Fruit fly (Drosophila melanogaster) whole organism, embryonic: Measurements from ENCODE around the gene Syx18.

Source experiments
- Aef1 ChIP-seq: fragments of 200-800 bp; sonication (Bioruptor generic); IDR thresholded peaks from 3 replicates; pipeline ENCODE4 v1.3.6; 2022; ENCODE audit warnings: missing biosample characterization, missing genetic modification characterization
- Atf-2 ChIP-seq: fragments of 200-800 bp; sonication (Bioruptor generic); optimal IDR thresholded peaks from 2 replicates; lab custom pipeline; 2016; ENCODE audit warnings: missing biosample characterization, missing genetic modification characterization
- B-H1 ChIP-seq: fragments of 200-800 bp; sonication (Bioruptor generic); IDR thresholded peaks from 3 replicates; pipeline ENCODE4 v1.3.6; 2022; ENCODE audit warnings: missing biosample characterization, missing genetic modification characterization
- BEAF-32 ChIP-seq: fragments of 200-800 bp; sonication (Bioruptor generic); optimal IDR thresholded peaks from 3 replicates; lab custom pipeline; 2017; ENCODE audit warnings: missing biosample characterization, missing genetic modification characterization, mild to moderate bottlenecking, moderate library complexity, missing genetic modification reagents
- CG1024 ChIP-seq: fragments of 200-800 bp; sonication (Bioruptor generic); IDR thresholded peaks from 2 replicates; pipeline ENCODE4 v1.3.6; 2022; ENCODE audit warnings: missing biosample characterization, missing genetic modification characterization
- CG11398 ChIP-seq: fragments of 200-800 bp; sonication (Bioruptor generic); optimal IDR thresholded peaks from 2 replicates; lab custom pipeline; 2016; ENCODE audit warnings: missing biosample characterization, missing genetic modification characterization
- CG11504 ChIP-seq: fragments of 200-800 bp; sonication (Bioruptor generic); optimal IDR thresholded peaks from 3 replicates; lab custom pipeline; 2019; ENCODE audit warnings: missing biosample characterization, mild to moderate bottlenecking, missing genetic modification characterization, moderate library complexity
- CG12104 ChIP-seq: fragments of 200-800 bp; sonication (Bioruptor generic); optimal IDR thresholded peaks from 3 replicates; lab custom pipeline; 2016; ENCODE audit warnings: missing biosample characterization, missing genetic modification characterization
- CG12299 ChIP-seq: fragments of 200-800 bp; sonication (Bioruptor generic); optimal IDR thresholded peaks from 2 replicates; lab custom pipeline; 2018; ENCODE audit warnings: missing biosample characterization, mild to moderate bottlenecking, missing genetic modification characterization
- CG1233 ChIP-seq: fragments of 200-800 bp; sonication (Bioruptor generic); optimal IDR thresholded peaks from 4 replicates; lab custom pipeline; 2018; ENCODE audit warnings: missing biosample characterization, mild to moderate bottlenecking, missing genetic modification characterization
- CG14441 ChIP-seq: fragments of 200-800 bp; sonication (Bioruptor generic); IDR thresholded peaks from 2 replicates; pipeline ENCODE4 v1.3.6; 2022; ENCODE audit warnings: missing biosample characterization, missing genetic modification characterization
- CG14860 ChIP-seq: fragments of 200-800 bp; sonication (Bioruptor generic); IDR thresholded peaks from 3 replicates; pipeline ENCODE4 v1.3.6; 2022; ENCODE audit warnings: missing biosample characterization, missing genetic modification characterization; ENCODE audit not compliant: partially characterized antibody
- CG1529 ChIP-seq: fragments of 200-800 bp; sonication (Bioruptor generic); optimal IDR thresholded peaks from 3 replicates; lab custom pipeline; 2018; ENCODE audit warnings: missing biosample characterization, missing genetic modification characterization
- CG15514 ChIP-seq: fragments of 200-800 bp; sonication (Bioruptor generic); optimal IDR thresholded peaks from 3 replicates; lab custom pipeline; 2017; ENCODE audit warnings: missing biosample characterization, missing genetic modification characterization, mild to moderate bottlenecking, moderate library complexity, missing genetic modification reagents
- CG2199 ChIP-seq: fragments of 200-800 bp; sonication (Bioruptor generic); IDR thresholded peaks from 3 replicates; pipeline ENCODE4 v1.3.6; 2022; ENCODE audit warnings: missing biosample characterization, missing genetic modification characterization
- CG2202 ChIP-seq: fragments of 200-800 bp; sonication (Bioruptor generic); optimal IDR thresholded peaks from 2 replicates; lab custom pipeline; 2018; ENCODE audit warnings: missing biosample characterization, mild to moderate bottlenecking, missing genetic modification characterization
- CG3726 ChIP-seq: fragments of 200-800 bp; sonication (Bioruptor generic); IDR thresholded peaks from 3 replicates; pipeline ENCODE4, ENCODE4 v1.3.6; 2022; ENCODE audit warnings: missing biosample characterization, missing genetic modification characterization
- CG6654 ChIP-seq: fragments of 200-800 bp; sonication (Bioruptor generic); optimal IDR thresholded peaks from 2 replicates; lab custom pipeline; 2017; ENCODE audit warnings: missing biosample characterization, mild to moderate bottlenecking, missing genetic modification characterization
- CG8290 ChIP-seq, 3 experiments: fragments of 200-800 bp; sonication (Bioruptor generic); optimal IDR thresholded peaks; 2 replicates each; lab custom pipeline; 2016 to 2019; ENCODE audit warnings: missing biosample characterization in 3 of 3, missing genetic modification characterization in 3 of 3, mild to moderate bottlenecking in 2 of 3, moderate library complexity in 1 of 3
- CG9876 ChIP-seq: fragments of 200-800 bp; sonication (Bioruptor generic); optimal IDR thresholded peaks from 2 replicates; lab custom pipeline; 2016; ENCODE audit warnings: missing biosample characterization, missing genetic modification characterization
- Camta ChIP-seq: fragments of 200-800 bp; sonication (Bioruptor generic); optimal IDR thresholded peaks from 2 replicates; lab custom pipeline; 2016; ENCODE audit warnings: missing biosample characterization, missing genetic modification characterization
- Deaf1 ChIP-seq: fragments of 200-800 bp; optimal IDR thresholded peaks from 3 replicates; lab custom pipeline; 2019; ENCODE audit warnings: missing biosample characterization, mild to moderate bottlenecking, missing genetic modification characterization, moderate library complexity
- E2f2 ChIP-seq: fragments of 200-800 bp; sonication (Bioruptor generic); IDR thresholded peaks from 2 replicates; pipeline ENCODE4 v1.3.6; 2022; ENCODE audit warnings: missing biosample characterization, missing genetic modification characterization
- Elba2 ChIP-seq: fragments of 200-800 bp; sonication (Bioruptor generic); optimal IDR thresholded peaks from 3 replicates; lab custom pipeline; 2016; ENCODE audit warnings: missing biosample characterization, missing genetic modification characterization
- Ets97D ChIP-seq: fragments of 200-800 bp; sonication (Bioruptor generic); optimal IDR thresholded peaks from 3 replicates; lab custom pipeline; 2016; ENCODE audit warnings: missing biosample characterization, missing genetic modification characterization
- Gsc ChIP-seq: fragments of 200-800 bp; sonication (Bioruptor generic); IDR thresholded peaks from 2 replicates; pipeline ENCODE4 v1.3.6; 2022; ENCODE audit warnings: missing biosample characterization, missing genetic modification characterization
- HLH3B ChIP-seq: fragments of 200-800 bp; sonication (Bioruptor generic); IDR thresholded peaks from 2 replicates; pipeline ENCODE4 v1.3.6; 2022; ENCODE audit warnings: missing biosample characterization, missing genetic modification characterization
- HmgD ChIP-seq: fragments of 200-800 bp; sonication (Bioruptor generic); optimal IDR thresholded peaks from 3 replicates; lab custom pipeline; 2016; ENCODE audit warnings: missing biosample characterization, missing genetic modification characterization
- Hsf ChIP-seq: fragments of 200-800 bp; sonication (Bioruptor generic); optimal IDR thresholded peaks from 3 replicates; lab custom pipeline; 2016; ENCODE audit warnings: missing biosample characterization, missing genetic modification characterization
- NC2α ChIP-seq: fragments of 200-800 bp; sonication (Bioruptor generic); optimal IDR thresholded peaks from 2 replicates; lab custom pipeline; 2016; ENCODE audit warnings: missing biosample characterization, missing genetic modification characterization
- NfI ChIP-seq: fragments of 200-800 bp; sonication (Bioruptor generic); optimal IDR thresholded peaks from 3 replicates; lab custom pipeline; 2018; ENCODE audit warnings: missing biosample characterization, mild to moderate bottlenecking, missing genetic modification characterization, moderate library complexity
- Oaz ChIP-seq: fragments of 200-800 bp; sonication (Bioruptor generic); IDR thresholded peaks from 2 replicates; pipeline ENCODE4 v1.3.6; 2022; ENCODE audit warnings: missing biosample characterization, missing genetic modification characterization
- Oli ChIP-seq: fragments of 200-800 bp; sonication (Bioruptor generic); optimal IDR thresholded peaks from 2 replicates; lab custom pipeline; 2018; ENCODE audit warnings: missing biosample characterization, mild to moderate bottlenecking, missing genetic modification characterization, moderate library complexity
- Sox102F ChIP-seq: fragments of 200-800 bp; sonication (Bioruptor generic); optimal IDR thresholded peaks from 2 replicates; lab custom pipeline; 2018; ENCODE audit warnings: missing biosample characterization, mild to moderate bottlenecking, missing genetic modification characterization, moderate library complexity
- Spps ChIP-seq: fragments of 200-800 bp; sonication (Bioruptor generic); optimal IDR thresholded peaks from 2 replicates; lab custom pipeline; 2018; ENCODE audit warnings: missing biosample characterization, mild to moderate bottlenecking, missing genetic modification characterization
- Tbp ChIP-seq: fragments of >200 bp; optimal IDR thresholded peaks from 2 replicates; lab custom pipeline; 2018; ENCODE audit warnings: missing biosample characterization, missing genetic modification characterization
- az2 ChIP-seq: fragments of 200-800 bp; sonication (Bioruptor generic); optimal IDR thresholded peaks from 3 replicates; lab custom pipeline; 2016; ENCODE audit warnings: missing biosample characterization, missing genetic modification characterization
- bigmax ChIP-seq: fragments of 200-800 bp; sonication (Bioruptor generic); optimal IDR thresholded peaks from 2 replicates; lab custom pipeline; 2018; ENCODE audit warnings: missing biosample characterization, mild to moderate bottlenecking, missing genetic modification characterization
- croc ChIP-seq: fragments of 200-800 bp; sonication (Bioruptor generic); conservative IDR thresholded peaks from 3 replicates; pipeline ENCODE4 v1.3.6; 2022; ENCODE audit warnings: missing biosample characterization, missing genetic modification characterization
- disco-r ChIP-seq: fragments of 200-800 bp; sonication (Bioruptor generic); optimal IDR thresholded peaks from 2 replicates; lab custom pipeline; 2016; ENCODE audit warnings: missing biosample characterization, missing genetic modification characterization
- ewg ChIP-seq: fragments of 200-800 bp; sonication (Bioruptor generic); optimal IDR thresholded peaks from 3 replicates; lab custom pipeline; 2017; ENCODE audit warnings: mild to moderate bottlenecking, missing biosample characterization, missing genetic modification reagents, missing genetic modification characterization
- gfzf ChIP-seq: fragments of 200-800 bp; sonication (Bioruptor generic); optimal IDR thresholded peaks from 2 replicates; lab custom pipeline; 2016; ENCODE audit warnings: missing biosample characterization, mild to moderate bottlenecking, missing genetic modification characterization, moderate library complexity
- gsb-n ChIP-seq: fragments of 200-800 bp; sonication (Bioruptor generic); optimal IDR thresholded peaks from 3 replicates; lab custom pipeline; 2018; ENCODE audit warnings: missing biosample characterization, mild to moderate bottlenecking, missing genetic modification characterization
- ham ChIP-seq: fragments of 200-800 bp; sonication (Bioruptor generic); IDR thresholded peaks from 2 replicates; pipeline ENCODE4 v1.3.6; 2022; ENCODE audit warnings: missing biosample characterization, missing genetic modification characterization
- knrl ChIP-seq: fragments of 200-800 bp; sonication (Bioruptor generic); IDR thresholded peaks from 3 replicates; pipeline ENCODE4 v1.3.6; 2022; ENCODE audit warnings: missing biosample characterization, missing genetic modification characterization; ENCODE audit not compliant: partially characterized antibody
- lmd ChIP-seq: fragments of 200-800 bp; sonication (Bioruptor generic); IDR thresholded peaks from 2 replicates; pipeline ENCODE4 v1.3.6; 2022; ENCODE audit warnings: missing biosample characterization, missing genetic modification characterization
- odd ChIP-seq: fragments of 200-800 bp; sonication (Bioruptor generic); optimal IDR thresholded peaks from 2 replicates; lab custom pipeline; 2017; ENCODE audit warnings: missing biosample characterization, mild to moderate bottlenecking, missing genetic modification characterization
- p53 ChIP-seq: fragments of 200-800 bp; sonication (Bioruptor generic); optimal IDR thresholded peaks from 2 replicates; lab custom pipeline; 2016; ENCODE audit warnings: missing biosample characterization, missing genetic modification characterization
- slp2 ChIP-seq: fragments of 200-800 bp; sonication (Bioruptor generic); optimal IDR thresholded peaks from 2 replicates; lab custom pipeline; 2016; ENCODE audit warnings: missing biosample characterization, missing genetic modification characterization
- stwl ChIP-seq: fragments of 200-800 bp; sonication (Bioruptor generic); optimal IDR thresholded peaks from 3 replicates; lab custom pipeline; 2018; ENCODE audit warnings: missing biosample characterization, mild to moderate bottlenecking, missing genetic modification characterization, moderate library complexity
- unpg ChIP-seq: fragments of 200-800 bp; sonication (Bioruptor generic); optimal IDR thresholded peaks from 3 replicates; lab custom pipeline; 2018; ENCODE audit warnings: missing biosample characterization, mild to moderate bottlenecking, missing genetic modification characterization, moderate library complexity

Syx18 gene

DNA sequence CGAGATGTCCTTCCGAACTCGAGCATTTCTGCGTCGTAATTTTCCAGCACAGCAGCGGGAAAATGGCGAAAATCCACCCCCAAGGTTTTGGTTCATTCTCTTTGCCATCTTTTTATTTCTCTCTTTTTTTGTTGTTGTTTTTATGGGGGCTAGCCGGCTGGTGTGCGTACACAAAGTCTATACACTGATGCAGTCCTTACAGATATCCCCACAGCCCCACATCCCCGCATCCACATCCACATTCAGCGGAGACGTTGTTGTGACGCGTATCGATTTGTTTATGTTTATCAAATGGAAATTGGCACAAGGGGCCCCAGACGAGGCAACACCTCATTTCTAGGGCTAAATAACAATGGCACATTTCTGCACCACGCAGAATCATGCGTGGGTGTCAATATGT, 50.3 kb downstream of the Syx18 start (continued):
- TF ChIP-seq CG1233 (GFP tag; lab: Kevin White, UChicago) (no peak), BEAF-32 (no peak), CG11398 (GFP tag; lab: Kevin White, UChicago) (no peak), odd (no peak), Spps (tag; lab: Kevin White, UChicago) (no peak), NC2α (no peak), CG9876 (GFP tag; lab: Kevin White, UChicago) (no peak), CG8290 (GFP tag; optimal IDR thresholded peaks at IDR 0.05; lab: Kevin White, UChicago) (no peak), CG8290 (tag; optimal IDR thresholded peaks at IDR 0.05; lab: Kevin White, UChicago) (peak in 1 of 2 experiments; percentile 4), B-H1 (GFP tag; lab: Robert Waterston, UW) (no peak), Sox102F (GFP tag; lab: Kevin White, UChicago) (no peak), Deaf1 (tag; lab: Kevin White, UChicago) (peak; percentile 44), ewg (peak; percentile 10)

dm6 chr3R:24574123-24574522, 51.2 kb downstream of the Syx18 start:
- TF ChIP-seq Atf-2 (GFP tag; lab: Kevin White, UChicago), result no peak
- TF ChIP-seq Tbp (GFP tag; lab: Kevin White, UChicago), result no peak
- no peak for TF ChIP-seq slp2 (GFP tag; lab: Kevin White, UChicago)
- TF ChIP-seq CG14860 (GFP tag; lab: Robert Waterston, UW), result no peak
- peak; percentile 55 for TF ChIP-seq NfI (GFP tag; lab: Kevin White, UChicago)
- peak; percentile 62 for TF ChIP-seq CG12299 (tag; lab: Kevin White, UChicago)
- TF ChIP-seq Oli (tag; lab: Kevin White, UChicago), result peak; percentile 25
- TF ChIP-seq Elba2 (GFP tag; lab: Kevin White, UChicago), result no peak
- no peak for TF ChIP-seq gfzf
- peak; percentile 34 for TF ChIP-seq CG15514 (GFP tag; lab: Kevin White, UChicago)
- TF ChIP-seq bigmax (GFP tag; lab: Kevin White, UChicago), result no peak
- no peak for TF ChIP-seq Gsc
- peak; percentile 20 for TF ChIP-seq az2 (GFP tag; lab: Kevin White, UChicago)
- no peak for TF ChIP-seq CG3726 (GFP tag; lab: Robert Waterston, UW)
- no peak for TF ChIP-seq p53 (GFP tag; lab: Kevin White, UChicago)
- no peak; the same call in 1 of the 2 replicates for TF ChIP-seq CG14441 (GFP tag; lab: Robert Waterston, UW)
- no peak for TF ChIP-seq gsb-n (tag; lab: Kevin White, UChicago)
- TF ChIP-seq CG2199, result no peak
- TF ChIP-seq E2f2 (GFP tag; lab: Robert Waterston, UW), result no peak
- TF ChIP-seq ham (GFP tag; lab: Robert Waterston, UW), result no peak
- no peak for TF ChIP-seq Oaz (GFP tag; lab: Robert Waterston, UW)
- TF ChIP-seq knrl (GFP tag; lab: Robert Waterston, UW), result no peak
- no peak for TF ChIP-seq stwl
- no peak for TF ChIP-seq croc (GFP tag; lab: Robert Waterston, UW)
- peak; percentile 75 for TF ChIP-seq CG11504 (tag; lab: Kevin White, UChicago)
- no peak for TF ChIP-seq CG1529 (GFP tag; lab: Kevin White, UChicago)
- TF ChIP-seq CG6654 (GFP tag; lab: Kevin White, UChicago), result no peak
- peak; percentile 64 for TF ChIP-seq unpg (GFP tag; lab: Kevin White, UChicago)
- no peak for TF ChIP-seq Ets97D (GFP tag; lab: Kevin White, UChicago)
- no peak for TF ChIP-seq CG12104 (GFP tag; lab: Kevin White, UChicago)
- TF ChIP-seq Camta (GFP tag; lab: Kevin White, UChicago), result no peak
- TF ChIP-seq CG2202 (tag; lab: Kevin White, UChicago), result no peak
- peak; percentile 25; the same call in 1 of the 2 replicates for TF ChIP-seq lmd (GFP tag; lab: Robert Waterston, UW)
- no peak for TF ChIP-seq HLH3B
- no peak for TF ChIP-seq HmgD (GFP tag; lab: Kevin White, UChicago)
- no peak for TF ChIP-seq disco-r (GFP tag; lab: Kevin White, UChicago)
- TF ChIP-seq Aef1 (GFP tag; lab: Robert Waterston, UW), result no peak
- TF ChIP-seq CG1024 (GFP tag; lab: Robert Waterston, UW), result no peak
- TF ChIP-seq Hsf (GFP tag; lab: Kevin White, UChicago), result peak; percentile 56
